Worm (Caenorhabditis elegans) whole organism, L2 larva: ENCODE measurements around the gene F45C12.17.

Source experiments
- C34F6.9 ChIP-seq: fragments of 150-350 bp; optimal IDR thresholded peaks from 2 replicates; lab custom pipeline; 2014; ENCODE audit warnings: missing biosample characterization, missing genetic modification characterization
- ama-1 ChIP-seq: fragments of 150-350 bp; optimal IDR thresholded peaks from 2 replicates; lab custom pipeline; 2018; ENCODE audit warnings: inconsistent platforms
- ceh-16 ChIP-seq: fragments of 150-350 bp; optimal IDR thresholded peaks from 2 replicates; lab custom pipeline; 2014; ENCODE audit warnings: missing biosample characterization, missing genetic modification characterization
- lin-11 ChIP-seq: fragments of 150-350 bp; sonication (generic microtip); optimal IDR thresholded peaks from 2 replicates; lab custom pipeline; 2014; ENCODE audit warnings: missing biosample characterization, missing genetic modification characterization, inconsistent platforms, mixed read lengths
- lin-39 ChIP-seq: fragments of 150-350 bp; optimal IDR thresholded peaks from 2 replicates; lab custom pipeline; 2014; ENCODE audit warnings: missing biosample characterization, missing genetic modification reagents, missing genetic modification characterization
- nhr-25 ChIP-seq: fragments of 150-350 bp; sonication (generic microtip); optimal IDR thresholded peaks from 3 replicates; lab custom pipeline; 2014; ENCODE audit warnings: missing biosample characterization, missing genetic modification characterization
- nhr-77 ChIP-seq: fragments of 150-350 bp; optimal IDR thresholded peaks from 2 replicates; lab custom pipeline; 2014; ENCODE audit warnings: missing biosample characterization, missing genetic modification characterization

DNA sequence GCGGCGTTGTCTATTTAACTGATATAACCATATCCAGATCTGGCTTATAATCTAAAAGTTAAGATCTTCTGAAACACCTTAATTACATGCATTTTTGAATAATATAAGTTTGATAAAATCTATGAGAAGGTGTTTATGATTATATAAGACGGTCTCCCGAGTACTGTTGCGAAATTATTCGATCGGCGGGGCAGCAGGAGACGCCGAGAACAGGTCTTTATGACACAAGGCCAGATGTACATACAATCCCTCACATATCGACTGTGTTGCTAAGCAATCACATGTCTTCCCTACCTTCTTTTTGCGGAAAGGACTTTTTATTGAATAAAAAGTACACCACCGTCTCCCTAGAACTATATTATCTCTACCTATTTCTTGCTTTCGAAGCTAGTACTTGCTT lies 30.7 kb downstream of the F45C12.17 start, which contains the start of gene fbxb-53:
- no peak for TF ChIP-seq ama-1
- TF ChIP-seq lin-39: no peak
- no peak for TF ChIP-seq nhr-25
- TF ChIP-seq nhr-77 (tag; lab: Kevin White, UChicago): no peak
- no peak for TF ChIP-seq lin-11 (tag; lab: Kevin White, UChicago)
- no peak for TF ChIP-seq ceh-16
- TF ChIP-seq C34F6.9 (tag; lab: Kevin White, UChicago): no peak
